Worm (Caenorhabditis elegans): ENCODE results near the gene C52E4.7.

- TF ChIP-seq fkh-10 (GFP tag; optimal IDR thresholded peaks at IDR 0.05) (no peak), fos-1 (tag; optimal IDR thresholded peaks at IDR 0.05) (no peak), lin-15B (tag; optimal IDR thresholded peaks at IDR 0.05) (no peak), nhr-28 (tag; optimal IDR thresholded peaks at IDR 0.05) (no peak), sup-37 (GFP tag; optimal IDR thresholded peaks at IDR 0.05) (no peak), mdl-1 (tag; optimal IDR thresholded peaks at IDR 0.05) (no peak), egl-27 (tag; optimal IDR thresholded peaks at IDR 0.05) (no peak), lsy-2 (tag; optimal IDR thresholded peaks at IDR 0.05) (no peak)
Observed at ce11 chrV:12032060-12032459, 38.0 kb downstream of the C52E4.7 start, which contains the start of gene pkc-1.

All from whole organism, L1 larva.